Worm (Caenorhabditis elegans) whole organism, L4 larva: ENCODE data around the gene T07C4.12.

Source experiments
- F49E8.2 ChIP-seq: sonication (generic microtip); optimal IDR thresholded peaks from 2 replicates; lab custom pipeline; 2016; ENCODE audit warnings: missing compliant biosample characterization, mild to moderate bottlenecking, missing genetic modification characterization, borderline replicate concordance
- ctbp-1 ChIP-seq: fragments of 200-800 bp; sonication (Bioruptor generic); IDR thresholded peaks from 2 replicates; pipeline ENCODE4 v1.3.6; 2022; ENCODE audit warnings: missing genetic modification reagents, missing genetic modification characterization, missing compliant biosample characterization
- dpl-1 ChIP-seq: fragments of 150-350 bp; optimal IDR thresholded peaks from 2 replicates; lab custom pipeline; 2014; ENCODE audit warnings: missing biosample characterization, missing genetic modification reagents, missing genetic modification characterization
- mxl-2 ChIP-seq: fragments of 200-800 bp; sonication (Bioruptor generic); conservative IDR thresholded peaks from 2 replicates; pipeline ENCODE4 v1.3.6; 2022; ENCODE audit warnings: missing genetic modification reagents, missing genetic modification characterization, missing compliant biosample characterization
- nhr-11 ChIP-seq: fragments of 150-350 bp; optimal IDR thresholded peaks from 2 replicates; lab custom pipeline; 2014; ENCODE audit warnings: missing biosample characterization, missing genetic modification characterization
- nhr-6 ChIP-seq: fragments of 150-350 bp; optimal IDR thresholded peaks from 2 replicates; lab custom pipeline; 2014; ENCODE audit warnings: missing biosample characterization, missing genetic modification characterization
- nhr-77 ChIP-seq: fragments of 150-350 bp; optimal IDR thresholded peaks from 2 replicates; lab custom pipeline; 2014; ENCODE audit warnings: missing biosample characterization, missing genetic modification characterization
- pqm-1 ChIP-seq: sonication (generic microtip); optimal IDR thresholded peaks from 2 replicates; lab custom pipeline; 2017; ENCODE audit warnings: missing biosample characterization, missing genetic modification characterization
- tra-1 ChIP-seq: fragments of 200-800 bp; sonication (Bioruptor generic); IDR thresholded peaks from 2 replicates; pipeline ENCODE4 v1.3.6; 2022; ENCODE audit warnings: missing genetic modification reagents, missing genetic modification characterization, missing compliant biosample characterization
- unc-62 ChIP-seq, 3 experiments: fragments of 150-350 bp in 1 of 3; sonication (generic microtip); optimal IDR thresholded peaks in 2 of 3; peaks in 1 of 3; 1 replicate in 1 of 3; 2 replicates in 2 of 3; lab custom pipeline; 2014 to 2017; ENCODE audit warnings: missing biosample characterization in 3 of 3, missing genetic modification characterization in 3 of 3, missing genetic modification reagents in 3 of 3, missing genotype in 1 of 3
- ztf-11 ChIP-seq: fragments of 150-350 bp; optimal IDR thresholded peaks from 2 replicates; lab custom pipeline; 2014; ENCODE audit warnings: missing biosample characterization, missing genetic modification characterization

DNA sequence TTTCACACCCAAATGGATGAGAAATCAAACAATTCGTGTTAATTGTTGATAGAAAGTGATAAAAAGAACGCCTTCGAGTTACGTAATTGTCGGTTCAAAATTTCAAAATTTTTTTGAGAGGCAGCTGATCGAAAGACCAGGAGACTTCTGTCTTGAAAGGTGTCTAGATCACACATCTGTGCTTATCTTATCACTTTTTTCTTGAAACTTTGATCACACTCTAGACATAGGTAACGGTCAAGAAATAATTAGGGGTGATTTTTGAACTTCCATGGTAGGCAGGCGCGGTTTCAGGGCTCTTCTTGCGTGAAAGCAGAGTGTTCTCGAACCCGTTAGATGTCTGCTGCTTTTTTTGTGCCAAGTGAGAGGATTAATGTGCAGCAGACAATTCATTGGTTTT is 39.1 kb downstream of the T07C4.12 start:
- TF ChIP-seq tra-1 (GFP tag; lab: Robert Waterston, UW) (no peak), nhr-77 (tag; lab: Kevin White, UChicago) (no peak), unc-62 (GFP tag; optimal IDR thresholded peaks at IDR 0.05 in 1 of 2; lab: Kevin White, UChicago) (no peak), unc-62 (tag; optimal IDR thresholded peaks at IDR 0.05; lab: Kevin White, UChicago) (no peak), nhr-11 (tag; lab: Kevin White, UChicago) (no peak), dpl-1 (GFP tag; lab: Kevin White, UChicago) (no peak), ztf-11 (tag; lab: Kevin White, UChicago) (no peak), F49E8.2 (tag; lab: Kevin White, UChicago) (no peak), nhr-6 (tag; lab: Kevin White, UChicago) (no peak), ctbp-1 (GFP tag; lab: Robert Waterston, UW) (no peak), mxl-2 (GFP tag; lab: Robert Waterston, UW) (no peak), pqm-1 (tag; lab: Kevin White, UChicago) (no peak)
